Worm (Caenorhabditis elegans) whole organism, mixed stage, embryonic: ENCODE results near the gene W01C9.2.

Experiments
- M03D4.4 ChIP-seq: sonication (generic microtip); optimal IDR thresholded peaks from 2 replicates; lab custom pipeline; 2017; ENCODE audit warnings: mild to moderate bottlenecking, missing genetic modification characterization, missing compliant biosample characterization
- bed-3 ChIP-seq: fragments of 200-800 bp; sonication (Bioruptor generic); optimal IDR thresholded peaks from 3 replicates; lab custom pipeline; 2018; ENCODE audit warnings: mild to moderate bottlenecking, missing genetic modification characterization, moderate library complexity, missing compliant biosample characterization
- blmp-1 ChIP-seq: fragments of 150-350 bp; optimal IDR thresholded peaks from 2 replicates; lab custom pipeline; 2014; ENCODE audit warnings: missing biosample characterization, missing genetic modification characterization
- ceh-39 ChIP-seq: fragments of 150-350 bp; optimal IDR thresholded peaks from 2 replicates; lab custom pipeline; 2014; ENCODE audit warnings: missing biosample characterization, missing genetic modification characterization
- ceh-43 ChIP-seq: fragments of 200-800 bp; sonication (Bioruptor generic); optimal IDR thresholded peaks from 2 replicates; lab custom pipeline; 2018; ENCODE audit warnings: mild to moderate bottlenecking, missing genetic modification characterization, moderate library complexity, missing compliant biosample characterization
- ceh-83 ChIP-seq: fragments of 200-800 bp; sonication (Bioruptor generic); optimal IDR thresholded peaks from 2 replicates; lab custom pipeline; 2018; ENCODE audit warnings: mild to moderate bottlenecking, missing genetic modification characterization, missing compliant biosample characterization
- ces-1 ChIP-seq: fragments of 150-350 bp; optimal IDR thresholded peaks from 2 replicates; lab custom pipeline; 2014; ENCODE audit warnings: missing biosample characterization, missing genetic modification reagents, missing genetic modification characterization
- cnd-1 ChIP-seq: fragments of 200-800 bp; sonication (Bioruptor generic); optimal IDR thresholded peaks from 2 replicates; lab custom pipeline; 2018; ENCODE audit warnings: mild to moderate bottlenecking, missing genetic modification characterization, missing compliant biosample characterization
- drap-1 ChIP-seq: fragments of 200-800 bp; sonication (Bioruptor generic); optimal IDR thresholded peaks from 3 replicates; lab custom pipeline; 2018; ENCODE audit warnings: mild to moderate bottlenecking, missing genetic modification characterization, missing compliant biosample characterization
- elt-1 ChIP-seq: sonication (generic microtip); optimal IDR thresholded peaks from 2 replicates; lab custom pipeline; 2017; ENCODE audit warnings: missing genetic modification characterization, mild to moderate bottlenecking, missing compliant biosample characterization, antibody characterized with exemption, moderate library complexity, borderline replicate concordance; ENCODE audit not compliant: insufficient read depth
- elt-3 ChIP-seq: fragments of 150-350 bp; optimal IDR thresholded peaks from 2 replicates; lab custom pipeline; 2014; ENCODE audit warnings: missing biosample characterization, missing genetic modification characterization
- flh-1 ChIP-seq: fragments of 200-800 bp; sonication (Bioruptor generic); optimal IDR thresholded peaks from 2 replicates; lab custom pipeline; 2018; ENCODE audit warnings: mild to moderate bottlenecking, missing genetic modification characterization, moderate library complexity, missing compliant biosample characterization
- ham-2 ChIP-seq: fragments of 200-800 bp; sonication (Bioruptor generic); optimal IDR thresholded peaks from 2 replicates; lab custom pipeline; 2018; ENCODE audit warnings: mild to moderate bottlenecking, missing genetic modification characterization, missing compliant biosample characterization
- hlh-1 ChIP-seq: fragments of 150-350 bp; optimal IDR thresholded peaks from 2 replicates; lab custom pipeline; 2014; ENCODE audit warnings: missing biosample characterization, missing genetic modification reagents, missing genetic modification characterization
- lin-13 ChIP-seq: fragments of 150-350 bp; optimal IDR thresholded peaks from 2 replicates; lab custom pipeline; 2014; ENCODE audit warnings: missing biosample characterization, missing genetic modification characterization
- lin-32 ChIP-seq: fragments of 200-800 bp; sonication (Bioruptor generic); optimal IDR thresholded peaks from 2 replicates; lab custom pipeline; 2018; ENCODE audit warnings: mild to moderate bottlenecking, missing genetic modification characterization, missing compliant biosample characterization
- lsy-2 ChIP-seq: fragments of 150-350 bp; optimal IDR thresholded peaks from 2 replicates; lab custom pipeline; 2014; ENCODE audit warnings: missing biosample characterization, missing genetic modification characterization
- mab-5 ChIP-seq: fragments of 150-350 bp; optimal IDR thresholded peaks from 2 replicates; lab custom pipeline; 2014; ENCODE audit warnings: missing biosample characterization, missing genetic modification characterization
- mep-1 ChIP-seq: fragments of 150-350 bp; optimal IDR thresholded peaks from 2 replicates; lab custom pipeline; 2017; ENCODE audit warnings: missing biosample characterization, missing genetic modification reagents, missing genetic modification characterization, inconsistent platforms
- mls-2 ChIP-seq: sonication (generic microtip); optimal IDR thresholded peaks from 2 replicates; lab custom pipeline; 2016; ENCODE audit warnings: mild to moderate bottlenecking, missing genetic modification characterization, moderate library complexity, missing compliant biosample characterization
- nhr-12 ChIP-seq: fragments of 150-350 bp; optimal IDR thresholded peaks from 2 replicates; lab custom pipeline; 2014; ENCODE audit warnings: missing biosample characterization, missing genetic modification characterization
- nhr-2 ChIP-seq: fragments of 150-350 bp; optimal IDR thresholded peaks from 2 replicates; lab custom pipeline; 2014; ENCODE audit warnings: missing biosample characterization, missing genetic modification characterization
- nhr-237 ChIP-seq: fragments of 150-350 bp; optimal IDR thresholded peaks from 2 replicates; lab custom pipeline; 2014; ENCODE audit warnings: missing biosample characterization, missing genetic modification characterization
- nhr-28 ChIP-seq: fragments of 150-350 bp; optimal IDR thresholded peaks from 2 replicates; lab custom pipeline; 2014; ENCODE audit warnings: missing biosample characterization, missing genetic modification characterization
- nhr-76 ChIP-seq: sonication (generic microtip); optimal IDR thresholded peaks from 2 replicates; lab custom pipeline; 2017; ENCODE audit warnings: missing biosample characterization, missing genetic modification characterization
- pha-4 ChIP-seq: fragments of 150-350 bp; optimal IDR thresholded peaks from 2 replicates; lab custom pipeline; 2018; ENCODE audit warnings: missing biosample characterization, missing genetic modification reagents, missing genetic modification characterization
- sem-2 ChIP-seq: fragments of 200-800 bp; sonication (Bioruptor generic); optimal IDR thresholded peaks from 2 replicates; lab custom pipeline; 2018; ENCODE audit warnings: mild to moderate bottlenecking, missing genetic modification characterization, missing compliant biosample characterization
- snpc-4 ChIP-seq: fragments of 150-350 bp; optimal IDR thresholded peaks from 2 replicates; lab custom pipeline; 2014; ENCODE audit warnings: missing biosample characterization, missing genetic modification characterization
- sptf-1 ChIP-seq: sonication (generic microtip); optimal IDR thresholded peaks from 2 replicates; lab custom pipeline; 2017; ENCODE audit warnings: mild to moderate bottlenecking, missing genetic modification characterization, moderate library complexity, missing compliant biosample characterization
- tbx-8 ChIP-seq: fragments of 200-800 bp; sonication (Bioruptor generic); optimal IDR thresholded peaks from 2 replicates; lab custom pipeline; 2018; ENCODE audit warnings: mild to moderate bottlenecking, missing genetic modification characterization, moderate library complexity, missing compliant biosample characterization
- unc-120 ChIP-seq: sonication (generic microtip); optimal IDR thresholded peaks from 2 replicates; lab custom pipeline; 2017; ENCODE audit warnings: missing genetic modification characterization, missing compliant biosample characterization; ENCODE audit not compliant: poor library complexity, severe bottlenecking
- unc-39 ChIP-seq: fragments of 150-350 bp; optimal IDR thresholded peaks from 2 replicates; lab custom pipeline; 2014; ENCODE audit warnings: missing biosample characterization, missing genetic modification characterization
- unc-62 ChIP-seq: fragments of 150-350 bp; optimal IDR thresholded peaks from 2 replicates; lab custom pipeline; 2014; ENCODE audit warnings: missing biosample characterization, missing genetic modification reagents, missing genetic modification characterization
- zip-8 ChIP-seq: fragments of 150-350 bp; optimal IDR thresholded peaks from 2 replicates; lab custom pipeline; 2014; ENCODE audit warnings: missing biosample characterization, missing genetic modification characterization
- ztf-11 ChIP-seq: fragments of 150-350 bp; optimal IDR thresholded peaks from 2 replicates; lab custom pipeline; 2014; ENCODE audit warnings: missing biosample characterization, missing genetic modification characterization

The W01C9.2 gene

ce11 chrII:8532015-8532414, 4.1 kb upstream of the W01C9.2 start:
- TF ChIP-seq flh-1 (no peak), bed-3 (GFP tag; lab: Kevin White, UChicago) (no peak), ces-1 (GFP tag; lab: Kevin White, UChicago) (no peak), elt-3 (tag; lab: Kevin White, UChicago) (no peak), ceh-39 (tag; lab: Kevin White, UChicago) (no peak), mep-1 (tag; lab: Kevin White, UChicago) (no peak), unc-39 (tag; lab: Kevin White, UChicago) (no peak), zip-8 (tag; lab: Kevin White, UChicago) (no peak), nhr-237 (no peak), snpc-4 (tag; lab: Kevin White, UChicago) (no peak), nhr-12 (tag; lab: Kevin White, UChicago) (no peak), M03D4.4 (tag; lab: Kevin White, UChicago) (no peak), nhr-28 (tag; lab: Kevin White, UChicago) (no peak), sem-2 (GFP tag; lab: Kevin White, UChicago) (no peak), ham-2 (GFP tag; lab: Kevin White, UChicago) (peak; percentile 56), mab-5 (tag; lab: Kevin White, UChicago) (no peak), pha-4 (tag; lab: Kevin White, UChicago) (peak; percentile 5), ceh-43 (GFP tag; lab: Kevin White, UChicago) (no peak), unc-62 (GFP tag; lab: Kevin White, UChicago) (no peak), blmp-1 (tag; lab: Kevin White, UChicago) (peak; percentile 62)
- TF ChIP-seq, all 35 proteins: peak for 3

DNA sequence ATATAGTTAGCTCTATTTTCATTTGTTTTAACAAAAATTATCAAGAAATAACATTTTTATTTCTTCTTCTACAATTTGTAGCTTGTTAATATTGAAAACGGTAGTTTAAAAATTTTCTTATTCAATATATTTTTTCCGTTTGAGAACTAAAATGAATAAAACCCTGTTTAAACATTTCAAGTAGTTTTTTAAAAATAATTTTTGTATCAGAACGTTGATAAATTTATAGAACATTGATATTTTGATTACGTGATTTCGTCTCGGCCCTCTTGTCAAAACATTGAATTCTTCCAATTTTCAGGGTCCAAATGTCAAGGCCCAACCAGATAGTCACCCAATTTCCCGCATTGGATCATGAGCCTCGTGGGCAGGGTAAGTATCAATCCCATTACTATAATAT, 4.3 kb downstream of the W01C9.2 start, which contains the start of gene pqn-73:
Gene pqn-73 (plus strand): TSS at position 301 of the 400 bp plus-strand sequence.
- TF ChIP-seq snpc-4 (tag; lab: Kevin White, UChicago) (no peak), unc-120 (tag; lab: Kevin White, UChicago) (no peak), tbx-8 (GFP tag; lab: Kevin White, UChicago) (no peak), elt-1 (tag; lab: Kevin White, UChicago) (no peak), lin-32 (no peak), nhr-2 (no peak), M03D4.4 (tag; lab: Kevin White, UChicago) (no peak), nhr-28 (tag; lab: Kevin White, UChicago) (no peak), pha-4 (tag; lab: Kevin White, UChicago) (no peak), ces-1 (GFP tag; lab: Kevin White, UChicago) (no peak), ztf-11 (tag; lab: Kevin White, UChicago) (no peak), nhr-76 (tag; lab: Kevin White, UChicago) (no peak), mab-5 (tag; lab: Kevin White, UChicago) (no peak), flh-1 (no peak), bed-3 (GFP tag; lab: Kevin White, UChicago) (no peak), ceh-43 (GFP tag; lab: Kevin White, UChicago) (no peak)

DNA sequence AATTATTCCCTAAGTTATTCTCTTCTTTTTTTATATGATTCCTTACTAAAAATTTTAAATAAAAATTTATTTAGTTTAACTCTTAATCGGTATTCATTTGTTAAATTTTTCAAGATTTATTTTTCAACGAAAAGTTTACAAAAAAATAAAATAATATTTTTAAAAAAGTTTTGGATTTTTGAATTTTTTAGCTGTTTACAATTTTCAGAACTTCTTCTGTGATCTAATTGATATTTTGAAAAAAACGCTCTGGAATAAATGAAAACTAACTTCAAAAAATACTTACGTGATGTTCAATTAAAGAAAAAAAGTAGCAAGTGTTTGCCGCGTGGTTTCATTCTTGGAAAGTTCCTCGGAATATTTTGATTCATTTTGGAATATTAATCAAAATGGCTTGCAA, 9.2 kb downstream of the W01C9.2 start, which contains the start of gene decr-1.2:
Gene decr-1.2 (plus strand): TSS at position 301 of the 400 bp plus-strand sequence.
- TF ChIP-seq M03D4.4 (tag; lab: Kevin White, UChicago): no peak
- TF ChIP-seq unc-120 (tag; lab: Kevin White, UChicago): no peak
- no peak for TF ChIP-seq ceh-39 (tag; lab: Kevin White, UChicago)
- no peak for TF ChIP-seq cnd-1 (tag; lab: Kevin White, UChicago)
- no peak for TF ChIP-seq flh-1
- no peak for TF ChIP-seq sem-2 (GFP tag; lab: Kevin White, UChicago)
- TF ChIP-seq nhr-2: no peak
- TF ChIP-seq blmp-1 (tag; lab: Kevin White, UChicago): no peak
- TF ChIP-seq nhr-12 (tag; lab: Kevin White, UChicago): no peak
- TF ChIP-seq ceh-43 (GFP tag; lab: Kevin White, UChicago): no peak
- TF ChIP-seq elt-1 (tag; lab: Kevin White, UChicago): no peak
- TF ChIP-seq lin-32: no peak
- no peak for TF ChIP-seq mls-2 (tag; lab: Kevin White, UChicago)
- no peak for TF ChIP-seq sptf-1
- no peak for TF ChIP-seq ztf-11 (tag; lab: Kevin White, UChicago)
- no peak for TF ChIP-seq nhr-76 (tag; lab: Kevin White, UChicago)

DNA sequence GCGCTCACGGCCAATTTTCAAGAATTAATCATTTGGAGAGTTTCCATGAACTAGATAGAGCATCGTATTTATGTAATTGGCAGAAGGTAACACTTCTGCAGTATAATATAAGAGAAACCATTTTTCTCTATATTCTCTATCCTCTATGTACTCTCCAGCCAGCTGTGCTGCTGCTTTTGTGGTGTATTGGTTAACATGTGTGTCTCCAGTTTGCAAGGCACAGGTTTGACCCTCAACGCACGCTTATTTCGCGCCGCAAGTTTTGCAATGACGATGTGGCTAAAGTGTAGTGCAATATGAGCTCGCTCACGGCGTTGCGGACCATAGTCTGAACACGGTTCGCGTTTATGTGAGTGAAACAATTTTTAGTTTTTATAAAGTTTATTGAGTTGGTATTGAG, 10.8 kb downstream of the W01C9.2 start:
- TF ChIP-seq mls-2 (tag; lab: Kevin White, UChicago) (peak; percentile 90), unc-39 (tag; lab: Kevin White, UChicago) (peak; percentile 91), lsy-2 (tag; lab: Kevin White, UChicago) (peak; percentile 17), mab-5 (tag; lab: Kevin White, UChicago) (no peak), sem-2 (GFP tag; lab: Kevin White, UChicago) (peak; percentile 81), ztf-11 (tag; lab: Kevin White, UChicago) (peak; percentile 29), elt-3 (tag; lab: Kevin White, UChicago) (no peak), nhr-237 (no peak), ces-1 (GFP tag; lab: Kevin White, UChicago) (no peak), ceh-39 (tag; lab: Kevin White, UChicago) (no peak), ceh-43 (GFP tag; lab: Kevin White, UChicago) (peak; percentile 85), lin-32 (peak; percentile 86), M03D4.4 (tag; lab: Kevin White, UChicago) (peak; percentile 90), sptf-1 (no peak), unc-120 (tag; lab: Kevin White, UChicago) (peak; percentile 68), lin-13 (no peak), ceh-83 (GFP tag; lab: Kevin White, UChicago) (peak; percentile 96), nhr-2 (no peak), elt-1 (tag; lab: Kevin White, UChicago) (no peak), nhr-28 (tag; lab: Kevin White, UChicago) (peak; percentile 37), nhr-12 (tag; lab: Kevin White, UChicago) (no peak), nhr-76 (tag; lab: Kevin White, UChicago) (no peak), snpc-4 (tag; lab: Kevin White, UChicago) (no peak), mep-1 (tag; lab: Kevin White, UChicago) (peak; percentile 27), bed-3 (GFP tag; lab: Kevin White, UChicago) (peak; percentile 84), pha-4 (tag; lab: Kevin White, UChicago) (peak; percentile 80), tbx-8 (GFP tag; lab: Kevin White, UChicago) (peak; percentile 84), hlh-1 (tag; lab: Kevin White, UChicago) (peak; percentile 74), ham-2 (GFP tag; lab: Kevin White, UChicago) (peak; percentile 89), drap-1 (GFP tag; lab: Kevin White, UChicago) (no peak), flh-1 (peak; percentile 72), zip-8 (tag; lab: Kevin White, UChicago) (no peak), blmp-1 (tag; lab: Kevin White, UChicago) (no peak)
